Worm (Caenorhabditis elegans) whole organism, late embryonic: ENCODE results near the gene F22H10.6.

Source experiments
- F13H6.1 ChIP-seq: sonication (generic microtip); optimal IDR thresholded peaks from 2 replicates; lab custom pipeline; 2016; ENCODE audit warnings: missing genetic modification characterization, missing compliant biosample characterization
- K02D7.2 ChIP-seq: sonication (generic microtip); optimal IDR thresholded peaks from 2 replicates; lab custom pipeline; 2017; ENCODE audit warnings: mild to moderate bottlenecking, missing genetic modification characterization, missing compliant biosample characterization
- ahr-1 ChIP-seq: sonication (generic microtip); optimal IDR thresholded peaks from 2 replicates; lab custom pipeline; 2016; ENCODE audit warnings: missing genetic modification characterization, missing compliant biosample characterization
- ceh-22 ChIP-seq: sonication (generic microtip); optimal IDR thresholded peaks from 2 replicates; lab custom pipeline; 2017; ENCODE audit warnings: missing biosample characterization, missing genetic modification characterization
- ceh-31 ChIP-seq: sonication (generic microtip); optimal IDR thresholded peaks from 2 replicates; lab custom pipeline; 2016; ENCODE audit warnings: missing genetic modification characterization, missing compliant biosample characterization
- ceh-6 ChIP-seq: fragments of 200-800 bp; sonication (Bioruptor generic); optimal IDR thresholded peaks from 2 replicates; lab custom pipeline; 2018; ENCODE audit warnings: mild to moderate bottlenecking, missing genetic modification characterization, missing compliant biosample characterization
- dve-1 ChIP-seq: sonication (generic microtip); optimal IDR thresholded peaks from 2 replicates; lab custom pipeline; 2017; ENCODE audit warnings: antibody characterized with exemption, mild to moderate bottlenecking, missing genetic modification characterization, missing compliant biosample characterization
- elt-4 ChIP-seq: sonication (generic microtip); optimal IDR thresholded peaks from 2 replicates; lab custom pipeline; 2016; ENCODE audit warnings: missing genetic modification characterization, missing compliant biosample characterization
- eyg-1 ChIP-seq: sonication (generic microtip); optimal IDR thresholded peaks from 2 replicates; lab custom pipeline; 2016; ENCODE audit warnings: missing genotype, missing genetic modification characterization, missing compliant biosample characterization
- gmeb-2 ChIP-seq: sonication (generic microtip); optimal IDR thresholded peaks from 2 replicates; lab custom pipeline; 2016; ENCODE audit warnings: missing genetic modification characterization, inconsistent platforms, missing compliant biosample characterization
- hlh-13 ChIP-seq: fragments of 200-800 bp; sonication (Bioruptor generic); optimal IDR thresholded peaks from 2 replicates; lab custom pipeline; 2018; ENCODE audit warnings: mild to moderate bottlenecking, missing genetic modification characterization, missing compliant biosample characterization
- hlh-6 ChIP-seq: sonication (generic microtip); optimal IDR thresholded peaks from 2 replicates; lab custom pipeline; 2016; ENCODE audit warnings: missing genotype, missing genetic modification characterization, missing compliant biosample characterization
- lim-6 ChIP-seq: sonication (generic microtip); optimal IDR thresholded peaks from 2 replicates; lab custom pipeline; 2016; ENCODE audit warnings: missing genetic modification characterization, missing compliant biosample characterization
- lin-11 ChIP-seq: fragments of 200-800 bp; sonication (Bioruptor generic); optimal IDR thresholded peaks from 2 replicates; lab custom pipeline; 2018; ENCODE audit warnings: mild to moderate bottlenecking, missing genetic modification characterization, missing compliant biosample characterization
- madf-2 ChIP-seq: sonication (generic microtip); optimal IDR thresholded peaks from 2 replicates; lab custom pipeline; 2017; ENCODE audit warnings: missing genetic modification characterization, missing compliant biosample characterization
- nfya-1 ChIP-seq: sonication (generic microtip); optimal IDR thresholded peaks from 2 replicates; lab custom pipeline; 2017; ENCODE audit warnings: missing genetic modification characterization, mild to moderate bottlenecking, missing compliant biosample characterization, antibody characterized with exemption, moderate library complexity
- odd-2 ChIP-seq: sonication (generic microtip); optimal IDR thresholded peaks from 2 replicates; lab custom pipeline; 2017; ENCODE audit warnings: antibody characterized with exemption, mild to moderate bottlenecking, missing genetic modification characterization, missing compliant biosample characterization
- pag-3 ChIP-seq: sonication (generic microtip); optimal IDR thresholded peaks from 2 replicates; lab custom pipeline; 2016; ENCODE audit warnings: missing compliant biosample characterization, missing genetic modification characterization, borderline replicate concordance
- pros-1 ChIP-seq: fragments of 150-350 bp; optimal IDR thresholded peaks from 2 replicates; lab custom pipeline; 2014; ENCODE audit warnings: missing biosample characterization, missing genetic modification reagents, missing genetic modification characterization
- ref-2 ChIP-seq: sonication (generic microtip); optimal IDR thresholded peaks from 2 replicates; lab custom pipeline; 2016; ENCODE audit warnings: missing genetic modification characterization, missing compliant biosample characterization
- rnt-1 ChIP-seq: sonication (generic microtip); optimal IDR thresholded peaks from 2 replicates; lab custom pipeline; 2016; ENCODE audit warnings: missing genetic modification characterization, missing compliant biosample characterization
- sox-4 ChIP-seq: sonication (generic microtip); optimal IDR thresholded peaks from 2 replicates; lab custom pipeline; 2017; ENCODE audit warnings: mild to moderate bottlenecking, missing genetic modification characterization, inconsistent platforms, missing compliant biosample characterization
- syd-9 ChIP-seq: sonication (generic microtip); optimal IDR thresholded peaks from 2 replicates; lab custom pipeline; 2016; ENCODE audit warnings: mild to moderate bottlenecking, missing genetic modification characterization, moderate library complexity, missing compliant biosample characterization
- tbx-7 ChIP-seq: sonication (generic microtip); optimal IDR thresholded peaks from 2 replicates; lab custom pipeline; 2016; ENCODE audit warnings: missing genotype, missing genetic modification characterization, missing compliant biosample characterization
- ttx-3 ChIP-seq: sonication (generic microtip); optimal IDR thresholded peaks from 2 replicates; lab custom pipeline; 2016; ENCODE audit warnings: missing genetic modification reagents, missing genetic modification characterization, missing compliant biosample characterization
- unc-42 ChIP-seq: sonication (generic microtip); optimal IDR thresholded peaks from 2 replicates; lab custom pipeline; 2016; ENCODE audit warnings: missing genotype, missing genetic modification characterization, missing compliant biosample characterization
- unc-86 ChIP-seq: sonication (generic microtip); optimal IDR thresholded peaks from 2 replicates; lab custom pipeline; 2016; ENCODE audit warnings: missing genetic modification characterization, missing compliant biosample characterization
- zip-5 ChIP-seq: sonication (generic microtip); optimal IDR thresholded peaks from 2 replicates; lab custom pipeline; 2016; ENCODE audit warnings: missing genetic modification characterization, missing compliant biosample characterization
- ztf-16 ChIP-seq: sonication (generic microtip); optimal IDR thresholded peaks from 2 replicates; lab custom pipeline; 2017; ENCODE audit warnings: missing genetic modification characterization, missing compliant biosample characterization

Gene F22H10.6

ce11 chrX:16650600-16650999 is 40.5 kb downstream of the F22H10.6 start:
- TF ChIP-seq ceh-22 (tag; lab: Kevin White, UChicago) (no peak), ref-2 (tag; lab: Kevin White, UChicago) (no peak), odd-2 (no peak), pag-3 (tag; lab: Kevin White, UChicago) (no peak), F13H6.1 (tag; lab: Kevin White, UChicago) (no peak), zip-5 (tag; lab: Kevin White, UChicago) (no peak), lin-11 (tag; lab: Kevin White, UChicago) (no peak), lim-6 (no peak), sox-4 (no peak)

DNA sequence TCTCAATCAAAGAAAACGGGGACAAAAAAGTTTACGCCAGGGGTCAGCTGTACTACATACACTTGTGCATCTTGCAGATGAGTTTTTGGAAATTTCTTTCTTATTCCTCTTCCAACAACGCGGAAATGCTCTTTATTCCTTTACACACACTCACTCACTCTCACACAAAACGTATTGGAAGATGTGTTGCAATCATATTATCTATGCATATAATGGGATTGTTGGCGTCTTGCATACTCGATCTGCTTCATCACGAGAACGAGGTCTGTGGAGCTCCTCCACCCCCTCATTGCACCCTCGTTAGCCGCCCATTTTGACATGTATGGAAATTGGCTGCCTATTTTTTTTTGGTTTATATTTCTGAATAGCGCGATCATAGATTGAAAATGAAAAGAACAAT is 42.4 kb downstream of the F22H10.6 start:
- no peak for TF ChIP-seq elt-4 (tag; lab: Kevin White, UChicago)
- peak; percentile 70 for TF ChIP-seq unc-42 (tag; lab: Kevin White, UChicago)
- TF ChIP-seq, all 69 proteins: peak for 1

DNA sequence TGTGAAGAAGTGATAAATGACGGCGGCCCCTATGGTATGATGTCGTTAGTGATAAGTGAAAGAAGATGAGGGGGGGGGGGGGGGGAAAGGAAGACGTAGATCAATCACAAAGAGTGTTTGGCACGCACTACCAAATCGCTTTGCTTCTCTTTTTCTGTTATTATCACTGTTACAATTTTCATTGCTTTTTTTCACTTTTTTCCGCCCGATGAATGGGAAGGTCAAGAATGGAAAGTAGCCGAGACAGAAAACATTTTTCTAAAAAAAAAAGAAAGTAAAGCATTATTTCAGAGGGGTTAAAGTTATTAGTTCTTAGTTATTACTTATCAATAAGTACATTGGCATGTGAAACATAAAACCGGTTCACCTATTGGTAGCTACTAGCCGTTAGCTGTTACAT is 43.9 kb downstream of the F22H10.6 start:
- no peak for TF ChIP-seq eyg-1 (tag; lab: Kevin White, UChicago)
- TF ChIP-seq, all 69 proteins: peak for 0

DNA sequence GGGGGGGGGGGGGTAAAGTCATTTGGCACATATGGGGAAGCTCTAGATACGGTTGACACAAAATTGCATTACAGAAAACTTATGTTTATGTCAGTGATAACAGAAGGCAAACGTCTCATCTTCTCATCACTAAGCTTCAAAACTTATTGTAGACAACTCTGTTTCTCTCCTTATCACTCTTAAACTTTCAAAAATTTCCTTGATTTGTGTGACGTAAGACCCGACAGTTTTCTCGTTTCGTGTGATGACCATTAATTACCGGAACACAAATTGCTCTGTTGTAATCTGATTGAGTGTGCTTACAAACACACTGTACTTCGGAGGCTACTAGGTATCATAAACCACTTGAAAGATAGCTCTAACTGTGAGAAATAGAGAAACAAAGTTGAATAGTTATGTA is 46.2 kb downstream of the F22H10.6 start:
- no peak for TF ChIP-seq tbx-7 (tag; lab: Kevin White, UChicago)
- TF ChIP-seq ttx-3 (tag; lab: Kevin White, UChicago) = no peak
- TF ChIP-seq ceh-31 (tag; lab: Kevin White, UChicago) = no peak
- no peak for TF ChIP-seq elt-4 (tag; lab: Kevin White, UChicago)
- TF ChIP-seq rnt-1 (tag; lab: Kevin White, UChicago) = no peak
- no peak for TF ChIP-seq ztf-16 (tag; lab: Kevin White, UChicago)
- TF ChIP-seq gmeb-2 (tag; lab: Kevin White, UChicago) = no peak
- TF ChIP-seq K02D7.2 (tag; lab: Kevin White, UChicago) = no peak

ce11 chrX:16643246-16643645 is 47.9 kb downstream of the F22H10.6 start:
- TF ChIP-seq ceh-6 (GFP tag; lab: Kevin White, UChicago) (no peak), madf-2 (tag; lab: Kevin White, UChicago) (no peak), ahr-1 (no peak), hlh-6 (tag; lab: Kevin White, UChicago) (no peak), dve-1 (tag; lab: Kevin White, UChicago) (no peak), K02D7.2 (tag; lab: Kevin White, UChicago) (no peak), hlh-13 (GFP tag; lab: Kevin White, UChicago) (no peak), syd-9 (tag; lab: Kevin White, UChicago) (no peak), ceh-22 (tag; lab: Kevin White, UChicago) (no peak), pros-1 (tag; lab: Kevin White, UChicago) (no peak), unc-86 (tag; lab: Kevin White, UChicago) (no peak)

DNA sequence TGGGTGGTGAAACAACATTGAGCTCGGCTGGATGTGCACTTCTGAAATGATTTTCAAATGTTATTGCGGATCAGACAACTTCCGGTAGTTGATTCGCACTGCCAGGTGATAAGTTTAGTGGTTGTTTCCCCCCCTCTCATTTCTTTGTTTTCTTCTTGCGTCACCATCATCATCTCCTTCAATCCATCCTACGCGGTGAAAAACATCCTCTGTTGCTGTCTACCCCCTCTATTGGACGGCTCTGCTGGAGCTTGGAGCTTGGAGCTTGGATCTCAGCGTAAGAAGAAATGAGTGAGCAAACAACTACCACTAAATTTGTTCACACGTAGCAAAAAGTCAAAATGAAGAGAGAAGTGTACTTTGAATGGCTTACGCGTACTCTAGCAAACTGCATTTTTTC is 49.5 kb downstream of the F22H10.6 start:
- TF ChIP-seq ref-2 (tag; lab: Kevin White, UChicago) (no peak), nfya-1 (tag; lab: Kevin White, UChicago) (peak; percentile 12)
